Worm (Caenorhabditis elegans) whole organism, L4/young adult: ENCODE results near the gene F02D8.4.

Experiments used
- W03F9.2 ChIP-seq: fragments of 150-350 bp; optimal IDR thresholded peaks from 2 replicates; lab custom pipeline; 2014; ENCODE audit warnings: missing biosample characterization, missing genetic modification characterization
- dao-5 ChIP-seq: sonication (generic microtip); optimal IDR thresholded peaks from 2 replicates; lab custom pipeline; 2016; ENCODE audit warnings: missing genotype, missing genetic modification characterization, moderate library complexity, missing compliant biosample characterization
- him-1 ChIP-seq: sonication (generic microtip); optimal IDR thresholded peaks from 2 replicates; lab custom pipeline; 2016; ENCODE audit warnings: missing genotype, missing genetic modification reagents, missing genetic modification characterization, missing compliant biosample characterization

F02D8.4 gene

DNA sequence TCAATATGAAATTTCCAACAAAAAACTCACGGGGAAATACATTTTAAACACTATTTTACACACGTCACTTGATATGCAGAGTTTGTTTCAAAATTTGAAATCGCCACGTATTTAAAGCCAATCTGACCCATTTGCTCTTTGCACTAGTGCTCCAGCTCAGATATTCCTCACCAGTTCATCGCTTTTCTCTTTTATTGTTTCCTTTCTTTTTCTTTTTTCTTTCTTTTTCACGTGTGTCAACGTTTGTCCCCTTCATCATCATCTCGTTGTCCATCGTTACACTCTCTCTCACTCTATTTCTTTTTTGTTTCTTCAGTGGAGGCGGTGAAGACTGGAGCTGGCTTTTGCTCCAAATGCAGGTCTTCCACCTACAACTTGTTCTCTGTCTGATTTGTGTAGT is at the start of gene F02D8.4:
F02D8.4 (plus strand) TSS at position 301 of the 400 bp plus-strand sequence.
- no peak for TF ChIP-seq him-1 (tag; lab: Kevin White, UChicago)
- TF ChIP-seq W03F9.2 (tag; lab: Kevin White, UChicago): no peak
- no peak for TF ChIP-seq dao-5

DNA sequence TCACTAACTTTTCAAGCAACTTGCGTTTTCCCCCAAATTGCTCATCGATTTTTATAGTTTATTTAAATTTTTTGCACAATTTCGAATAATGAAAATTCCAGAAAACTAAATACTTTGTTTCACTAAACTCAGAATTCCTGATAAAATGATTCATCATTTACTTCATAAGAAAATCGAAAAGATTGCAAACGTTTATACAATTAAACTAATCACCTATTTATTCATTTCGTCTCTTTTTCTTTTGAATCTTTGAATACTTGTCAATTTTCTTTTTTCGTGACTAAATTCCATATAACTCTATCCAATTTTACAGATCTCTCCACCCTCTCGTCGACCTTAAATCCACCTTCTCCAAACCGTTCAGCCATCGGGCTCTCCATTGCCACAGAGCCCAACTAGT is 48.1 kb upstream of the F02D8.4 start, which contains the start of gene C30G7.2:
C30G7.2 (plus strand) TSS at position 301 of the 400 bp plus-strand sequence.
- TF ChIP-seq dao-5 (no peak), W03F9.2 (tag; lab: Kevin White, UChicago) (no peak), him-1 (tag; lab: Kevin White, UChicago) (no peak)

DNA sequence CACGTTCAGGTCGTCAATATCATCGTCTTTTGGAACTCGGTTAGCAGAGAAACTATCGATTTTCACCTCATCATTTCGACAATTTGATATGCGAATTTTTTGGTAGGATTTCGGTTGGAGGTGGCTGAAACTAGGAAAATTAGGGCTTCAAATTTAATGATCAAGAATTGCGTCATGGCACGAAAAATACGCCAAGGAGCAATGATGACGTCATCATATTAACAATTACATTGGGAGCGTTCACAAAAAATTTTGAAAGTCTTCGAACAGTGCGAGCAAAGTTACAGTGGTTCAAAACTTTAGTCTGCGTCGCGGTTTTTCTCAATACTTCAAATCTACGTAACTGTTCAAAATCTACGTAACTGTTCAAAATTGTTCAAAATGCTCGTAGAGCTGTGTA is 41.8 kb upstream of the F02D8.4 start:
- TF ChIP-seq W03F9.2 (tag; lab: Kevin White, UChicago): no peak
- no peak for TF ChIP-seq dao-5
- no peak for TF ChIP-seq him-1 (tag; lab: Kevin White, UChicago)

DNA sequence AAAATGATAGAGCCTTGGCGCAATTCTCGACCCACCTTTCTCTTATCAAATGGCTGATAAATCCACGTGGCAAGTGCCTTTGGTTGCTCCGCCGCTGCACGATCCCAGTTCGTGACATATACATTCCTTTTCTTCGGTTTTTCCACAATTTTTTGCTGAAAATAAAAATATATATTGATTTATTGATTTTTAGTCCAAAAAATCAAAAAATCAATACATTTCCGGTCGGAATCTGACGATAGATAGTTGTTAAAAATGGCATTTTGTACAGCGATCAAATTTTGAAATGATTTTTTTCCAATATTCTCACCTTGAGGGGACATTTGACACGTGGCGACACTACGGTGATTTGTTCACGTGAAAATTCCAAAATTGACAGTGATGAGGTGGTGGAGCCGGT is 40.9 kb upstream of the F02D8.4 start:
- no peak for TF ChIP-seq dao-5
- no peak for TF ChIP-seq W03F9.2 (tag; lab: Kevin White, UChicago)

DNA sequence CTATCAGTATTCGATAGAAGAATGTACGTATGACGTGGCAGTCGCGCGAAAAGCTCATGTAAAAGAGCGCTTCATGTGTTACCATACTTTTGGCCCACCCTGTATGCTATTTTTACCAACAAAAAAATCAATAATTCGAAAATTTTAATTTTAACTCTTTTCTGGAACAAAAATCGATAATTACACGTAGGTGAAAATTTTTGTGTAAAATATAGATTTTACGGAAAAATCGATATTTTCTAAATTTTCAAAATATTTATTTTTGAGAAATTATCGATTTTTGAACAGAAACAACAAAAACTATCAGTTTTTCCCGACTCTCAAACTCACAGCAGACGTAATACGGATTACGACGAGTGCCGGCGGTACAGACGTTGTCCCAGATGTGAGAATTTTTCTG is 39.6 kb upstream of the F02D8.4 start:
- no peak for TF ChIP-seq him-1 (tag; lab: Kevin White, UChicago)
- no peak for TF ChIP-seq W03F9.2 (tag; lab: Kevin White, UChicago)
- no peak for TF ChIP-seq dao-5

DNA sequence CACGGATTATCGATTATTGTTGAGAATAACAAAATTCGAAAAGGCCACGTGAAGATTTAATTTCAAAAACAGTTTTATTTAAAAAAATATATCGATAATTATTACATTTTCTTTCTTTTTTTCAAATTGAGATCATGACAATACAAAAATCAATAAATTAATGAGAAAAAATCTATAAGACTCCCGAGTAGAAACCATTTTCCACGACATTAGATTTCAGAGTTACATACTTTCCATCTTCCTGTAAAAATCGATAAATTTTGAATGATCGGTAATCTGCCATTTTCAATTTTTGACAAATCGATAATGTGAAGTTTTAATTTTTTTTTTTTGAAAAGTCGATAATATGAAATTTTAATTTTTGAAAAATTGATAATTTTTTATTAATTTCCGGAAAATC is 39.0 kb upstream of the F02D8.4 start, which contains the start of gene C30G7.3:
C30G7.3 (minus strand) TSS at position 8 of the 400 bp plus-strand sequence.
- no peak for TF ChIP-seq him-1 (tag; lab: Kevin White, UChicago)
- no peak for TF ChIP-seq dao-5
- TF ChIP-seq W03F9.2 (tag; lab: Kevin White, UChicago): no peak

DNA sequence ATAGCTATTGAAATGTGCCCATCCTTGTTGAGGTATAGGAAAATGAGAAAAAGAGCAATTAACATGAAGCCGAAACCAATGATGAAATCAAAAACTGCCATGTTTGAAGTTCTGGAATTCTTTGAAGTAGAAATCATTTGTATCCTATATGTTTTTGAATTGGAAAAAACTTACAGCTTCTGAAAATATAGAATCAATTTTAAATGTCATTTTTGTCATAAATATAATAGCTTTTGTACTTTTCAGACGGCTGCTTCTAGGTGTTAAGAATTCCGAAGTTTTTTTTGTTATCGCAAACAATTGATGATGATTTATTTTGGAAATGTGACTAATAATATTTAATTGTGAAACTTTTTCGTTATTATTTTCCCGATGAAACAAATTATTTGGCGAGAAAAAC is 37.7 kb upstream of the F02D8.4 start, which contains the start of gene C30G7.4:
C30G7.4 (minus strand) TSS at position 101 of the 400 bp plus-strand sequence.
- TF ChIP-seq dao-5: no peak
- no peak for TF ChIP-seq W03F9.2 (tag; lab: Kevin White, UChicago)
- TF ChIP-seq him-1 (tag; lab: Kevin White, UChicago): no peak

DNA sequence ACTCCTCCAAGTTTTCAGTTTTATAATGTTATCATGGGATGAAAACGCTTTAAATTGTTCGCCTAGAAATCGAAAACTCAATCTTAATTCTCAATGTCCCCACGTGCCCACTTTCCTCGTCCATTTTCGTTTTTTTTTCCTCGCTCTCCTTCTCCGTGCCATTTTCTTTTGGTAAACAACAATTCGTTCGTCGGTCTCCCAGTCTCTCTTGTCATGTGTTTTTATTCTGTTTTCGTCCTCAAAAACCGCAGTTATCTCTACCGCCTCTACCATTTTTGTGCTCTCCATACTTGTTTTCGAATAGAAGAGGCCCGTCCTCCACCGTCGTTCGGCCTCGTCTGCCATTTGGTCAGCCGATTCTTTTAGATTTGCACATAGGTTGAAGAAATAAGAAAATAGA is 36.1 kb upstream of the F02D8.4 start:
- no peak for TF ChIP-seq W03F9.2 (tag; lab: Kevin White, UChicago)
- TF ChIP-seq him-1 (tag; lab: Kevin White, UChicago): no peak
- TF ChIP-seq dao-5: no peak

DNA sequence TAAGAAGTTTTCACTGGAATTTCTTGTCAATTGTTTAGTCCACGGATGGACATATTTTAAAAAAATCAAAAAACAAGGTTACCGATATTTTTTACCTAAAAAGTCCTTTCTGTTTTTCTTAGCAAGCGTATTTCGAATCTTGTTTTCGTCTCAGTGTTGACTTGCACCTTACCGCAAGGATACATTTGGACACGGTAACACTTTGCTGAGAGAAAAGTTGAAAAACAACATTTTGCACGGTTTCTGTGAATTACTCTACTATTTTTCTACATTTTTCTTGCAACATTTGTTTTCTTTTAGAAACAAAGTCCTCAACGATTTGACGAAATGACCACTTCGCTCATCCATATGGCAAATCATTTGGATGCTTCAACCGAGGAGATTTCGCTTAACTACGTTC is 35.2 kb upstream of the F02D8.4 start, which contains the start of gene hil-1:
hil-1 (plus strand) TSS at position 301 of the 400 bp plus-strand sequence.
- TF ChIP-seq him-1 (tag; lab: Kevin White, UChicago): no peak
- no peak for TF ChIP-seq W03F9.2 (tag; lab: Kevin White, UChicago)
- no peak for TF ChIP-seq dao-5

DNA sequence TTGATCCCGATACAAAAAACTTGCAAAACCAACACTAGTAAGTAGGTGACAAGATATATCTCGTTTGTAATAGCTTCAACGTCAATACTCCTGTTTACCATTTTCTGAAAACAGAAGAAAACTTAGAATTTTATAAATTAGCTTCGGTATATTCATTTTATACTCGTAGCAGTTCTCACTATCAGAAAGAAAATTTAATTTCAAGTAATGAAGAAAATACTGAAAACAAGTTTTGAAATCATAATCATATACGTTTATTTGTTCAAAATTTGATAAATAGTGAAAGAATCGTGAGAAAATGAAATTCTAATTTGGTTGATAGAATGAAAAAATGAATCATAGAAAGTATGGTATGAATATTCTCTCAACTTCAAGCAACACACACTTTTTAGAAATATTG is 30.1 kb upstream of the F02D8.4 start, which contains the start of gene C30G7.5:
C30G7.5 (minus strand) TSS at position 101 of the 400 bp plus-strand sequence.
- TF ChIP-seq him-1 (tag; lab: Kevin White, UChicago) (no peak), dao-5 (no peak), W03F9.2 (tag; lab: Kevin White, UChicago) (no peak)

DNA sequence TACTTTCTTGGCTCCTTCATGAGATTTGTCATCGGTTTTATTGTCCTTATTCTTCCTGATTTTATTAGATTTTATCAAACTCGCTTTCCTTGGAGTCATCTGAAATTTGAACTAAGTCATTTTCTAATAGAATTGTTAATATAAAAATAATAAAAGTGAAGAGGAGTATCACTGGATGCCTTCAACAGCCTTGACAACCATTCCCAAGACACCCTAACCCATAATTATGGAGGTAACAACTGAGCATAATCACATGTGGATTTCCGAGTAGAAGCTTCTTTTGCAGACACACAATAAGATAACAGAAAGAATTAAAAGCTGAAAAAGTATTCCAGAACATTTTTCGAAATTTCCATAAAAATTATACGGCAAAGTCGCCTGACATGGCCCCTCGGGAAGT is 29.0 kb upstream of the F02D8.4 start, which contains the start of gene F02D8.9:
F02D8.9 (minus strand) TSS at position 101 of the 400 bp plus-strand sequence.
- TF ChIP-seq W03F9.2 (tag; lab: Kevin White, UChicago): no peak
- TF ChIP-seq him-1 (tag; lab: Kevin White, UChicago): no peak
- no peak for TF ChIP-seq dao-5

DNA sequence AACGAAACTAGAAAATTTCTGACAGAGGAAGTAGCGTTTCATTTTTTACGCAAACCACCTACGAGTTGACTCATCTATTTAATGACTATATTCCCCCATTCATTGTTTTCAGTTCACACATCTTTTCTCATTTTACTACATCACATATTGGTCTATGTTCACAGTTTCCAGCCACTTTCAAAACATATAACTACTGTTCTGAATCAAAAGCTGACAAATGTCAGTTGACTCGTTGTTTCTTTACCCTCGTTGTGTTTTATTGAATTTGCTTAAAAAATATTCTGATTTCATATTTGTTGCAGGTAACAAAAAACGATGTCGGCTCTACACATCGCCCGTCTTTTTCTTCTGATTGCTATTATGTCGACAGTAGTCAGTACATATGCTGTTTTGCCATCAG is 13.6 kb upstream of the F02D8.4 start, which contains the start of gene nlp-59:
nlp-59 (plus strand) TSS at position 301 of the 400 bp plus-strand sequence.
- no peak for TF ChIP-seq dao-5
- TF ChIP-seq him-1 (tag; lab: Kevin White, UChicago): no peak
- no peak for TF ChIP-seq W03F9.2 (tag; lab: Kevin White, UChicago)

DNA sequence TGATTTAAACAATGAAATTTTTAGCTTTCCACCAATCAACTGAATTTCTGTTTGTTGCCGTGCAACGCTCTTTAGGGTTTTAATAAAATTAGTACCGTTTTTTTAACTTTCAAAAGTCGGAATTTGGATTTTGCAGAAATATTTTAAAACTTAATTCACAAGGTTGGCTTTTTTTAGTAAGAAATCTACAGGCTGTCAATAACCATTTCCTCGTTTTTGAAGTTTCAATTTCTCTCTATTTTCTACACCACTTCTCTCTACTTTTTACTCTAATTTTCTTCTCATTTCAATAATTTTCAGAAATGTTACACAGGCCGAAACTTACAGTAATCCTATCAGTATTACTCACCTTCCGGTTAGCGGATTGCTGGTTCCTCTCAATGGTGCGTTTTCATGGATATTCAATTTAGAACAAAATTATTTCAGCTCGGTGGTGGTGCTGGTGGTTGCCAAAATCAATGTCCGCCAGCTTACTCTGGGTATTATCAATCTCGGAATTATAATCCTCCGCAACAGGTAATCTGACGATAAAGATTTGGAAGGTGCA is 6.4 kb upstream of the F02D8.4 start, which contains the start of the genes grd-12 and F02D8.1:
grd-12 (plus strand) TSS at position 301 of the 547 bp plus-strand sequence.
F02D8.1 (minus strand) TSS at position 497 of the 547 bp plus-strand sequence.
- TF ChIP-seq him-1 (tag; lab: Kevin White, UChicago): no peak
- no peak for TF ChIP-seq W03F9.2 (tag; lab: Kevin White, UChicago)
- TF ChIP-seq dao-5: no peak

DNA sequence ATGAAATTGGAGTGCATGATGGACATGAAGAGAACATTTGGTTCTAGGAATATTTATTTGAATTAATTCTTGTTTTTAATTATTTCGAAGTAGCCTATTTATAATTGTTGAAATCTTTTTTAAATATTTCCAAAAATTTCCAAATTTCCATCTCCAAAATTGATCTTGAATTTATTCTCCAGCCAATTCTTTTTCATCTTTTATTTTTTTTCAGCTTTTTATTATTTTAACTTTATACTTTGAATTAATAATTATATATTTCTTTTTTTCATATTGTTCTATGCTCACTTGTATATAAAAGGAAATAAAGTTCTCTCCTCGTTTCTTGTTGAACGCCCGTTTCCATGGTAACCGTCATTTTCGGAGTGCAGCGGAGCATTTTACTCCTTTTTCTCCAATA is 4.8 kb upstream of the F02D8.4 start, which contains the start of gene xbx-1:
xbx-1 (plus strand) TSS at position 301 of the 400 bp plus-strand sequence.
- TF ChIP-seq dao-5 (no peak), him-1 (tag; lab: Kevin White, UChicago) (no peak), W03F9.2 (tag; lab: Kevin White, UChicago) (no peak)
